In genomic region chr3R:4654557-4655273, dm6 we compare ENCODE assay signal across 1 fruit fly cellular context.
TF ChIP-seq lines count a peak whose summit lies in the region.

Gene spartin, plus strand, starts transcription at chr3R:4654800.

TF ChIP-seq in whole organism, embryonic, 481 proteins besides CTCF, POLR2A, EP300 and RAD21 (continued from another document and continues in another):
- TF ChIP-seq CG2678 (tag; optimal IDR thresholded peaks at IDR 0.05; lab: Kevin White, UChicago) (no peak), HmgD (GFP tag; optimal IDR thresholded peaks at IDR 0.05; lab: Kevin White, UChicago) (peak; percentile 14), CG4730 (GFP tag; IDR thresholded peaks at IDR 0.05; lab: Robert Waterston, UW) (no peak), sim (GFP tag; IDR thresholded peaks at IDR 0.05; lab: Robert Waterston, UW) (no peak), CG9437 (GFP tag; optimal IDR thresholded peaks at IDR 0.05; lab: Kevin White, UChicago) (no peak), bsh (GFP tag; optimal IDR thresholded peaks at IDR 0.05; lab: Kevin White, UChicago) (no peak), Xrp1 (GFP tag; IDR thresholded peaks at IDR 0.05; lab: Robert Waterston, UW) (peak; percentile 24; the same call in 1 of the 2 replicates), sima (GFP tag; optimal IDR thresholded peaks at IDR 0.05; lab: Kevin White, UChicago) (no peak), CG9797 (GFP tag; optimal IDR thresholded peaks at IDR 0.05; lab: Kevin White, UChicago) (no peak), Med (GFP tag; lab: Kevin White, UChicago) (peak; percentile 85), phol (tag; optimal IDR thresholded peaks at IDR 0.05; lab: Kevin White, UChicago) (peak; percentile 31), CG4282 (GFP tag; optimal IDR thresholded peaks at IDR 0.05; lab: Kevin White, UChicago) (no peak), Sox100B (GFP tag; optimal IDR thresholded peaks at IDR 0.05; lab: Kevin White, UChicago) (no peak), CG18764 (GFP tag; optimal IDR thresholded peaks at IDR 0.05; lab: Kevin White, UChicago) (peak; percentile 49), Fer3 (tag; optimal IDR thresholded peaks at IDR 0.05; lab: Kevin White, UChicago) (no peak), ac (GFP tag; optimal IDR thresholded peaks at IDR 0.05; lab: Kevin White, UChicago) (no peak), HLH3B (GFP tag; IDR thresholded peaks at IDR 0.05; lab: Robert Waterston, UW) (no peak), CG10979 (tag; optimal IDR thresholded peaks at IDR 0.05; lab: Kevin White, UChicago) (peak; percentile 19), gsb-n (tag; optimal IDR thresholded peaks at IDR 0.05; lab: Kevin White, UChicago) (peak; percentile 38), rib (GFP tag; IDR thresholded peaks at IDR 0.05; lab: Robert Waterston, UW) (no peak), HLH4C (GFP tag; IDR thresholded peaks at IDR 0.05; lab: Robert Waterston, UW; ENCODE audit: partially characterized antibody) (no peak), CG6791 (GFP tag; IDR thresholded peaks at IDR 0.05; lab: Robert Waterston, UW; ENCODE audit: partially characterized antibody) (0 out of 3 replicates have a peak, but pooled peaks have one; percentile 27), lab (GFP tag; optimal IDR thresholded peaks at IDR 0.05; lab: Kevin White, UChicago) (no peak), ems (GFP tag; optimal IDR thresholded peaks at IDR 0.05; lab: Kevin White, UChicago) (peak; percentile 40), CG14965 (GFP tag; optimal IDR thresholded peaks at IDR 0.05; lab: Kevin White, UChicago; ENCODE audit: borderline replicate concordance) (no peak), fru (optimal IDR thresholded peaks at IDR 0.05; lab: Kevin White, UChicago) (no peak), nerfin-1 (tag; optimal IDR thresholded peaks at IDR 0.05; lab: Kevin White, UChicago) (no peak), Sox102F (GFP tag; optimal IDR thresholded peaks at IDR 0.05; lab: Kevin White, UChicago) (no peak), CG15696 (tag; optimal IDR thresholded peaks at IDR 0.05; lab: Kevin White, UChicago) (no peak), scrt (GFP tag; optimal IDR thresholded peaks at IDR 0.05; lab: Kevin White, UChicago) (no peak), CG11696 (GFP tag; IDR thresholded peaks at IDR 0.05; lab: Robert Waterston, UW) (no peak), Chrac-16 (GFP tag; optimal IDR thresholded peaks at IDR 0.05; lab: Kevin White, UChicago) (peak; percentile 12), CG9876 (GFP tag; optimal IDR thresholded peaks at IDR 0.05; lab: Kevin White, UChicago) (no peak), CG2712 (tag; optimal IDR thresholded peaks at IDR 0.05; lab: Kevin White, UChicago) (peak; percentile 28), Fer2 (tag; optimal IDR thresholded peaks at IDR 0.05; lab: Kevin White, UChicago) (no peak), CG17829 (tag; optimal IDR thresholded peaks at IDR 0.05; lab: Kevin White, UChicago) (peak; percentile 16), CG9727 (GFP tag; optimal IDR thresholded peaks at IDR 0.05; lab: Kevin White, UChicago) (no peak), CG2875 (GFP tag; optimal IDR thresholded peaks at IDR 0.05; lab: Kevin White, UChicago) (no peak), CG8924 (tag; optimal IDR thresholded peaks at IDR 0.05; lab: Kevin White, UChicago) (no peak), ara (GFP tag; IDR thresholded peaks at IDR 0.05; lab: Robert Waterston, UW) (no peak), slbo (GFP tag; IDR thresholded peaks at IDR 0.05; lab: Robert Waterston, UW) (no peak; the same call in 1 of the 2 replicates), NC2β (GFP tag; optimal IDR thresholded peaks at IDR 0.05; lab: Kevin White, UChicago) (no peak), row (GFP tag; IDR thresholded peaks at IDR 0.05; lab: Robert Waterston, UW) (no peak; the same call in 2 of the 3 replicates), tna (GFP tag; IDR thresholded peaks at IDR 0.05; lab: Robert Waterston, UW; ENCODE audit: partially characterized antibody) (no peak), toy (GFP tag; IDR thresholded peaks at IDR 0.05; lab: Robert Waterston, UW) (no peak), CG9215 (GFP tag; IDR thresholded peaks at IDR 0.05; lab: Robert Waterston, UW) (no peak), Dek (tag; optimal IDR thresholded peaks at IDR 0.05; lab: Kevin White, UChicago) (no peak), CG8290 (GFP tag; optimal IDR thresholded peaks at IDR 0.05; lab: Kevin White, UChicago) (no peak), CG8290 (tag; optimal IDR thresholded peaks at IDR 0.05; lab: Kevin White, UChicago) (peak in 1 of 2 experiments; percentile 60), Poxn (GFP tag; IDR thresholded peaks at IDR 0.05; lab: Robert Waterston, UW) (no peak), CG8359 (GFP tag; optimal IDR thresholded peaks at IDR 0.05; lab: Kevin White, UChicago; ENCODE audit: borderline replicate concordance) (no peak), CG3847 (GFP tag; IDR thresholded peaks at IDR 0.05; lab: Robert Waterston, UW) (no peak), bcd (GFP tag; optimal IDR thresholded peaks at IDR 0.05; lab: Kevin White, UChicago) (no peak), Fer1 (GFP tag; optimal IDR thresholded peaks at IDR 0.05; lab: Kevin White, UChicago) (no peak), Meics (GFP tag; optimal IDR thresholded peaks at IDR 0.05; lab: Kevin White, UChicago) (no peak), CG16813 (GFP tag; IDR thresholded peaks at IDR 0.05; lab: Robert Waterston, UW; ENCODE audit: partially characterized antibody) (no peak; the same call in 2 of the 3 replicates), CG7372 (GFP tag; IDR thresholded peaks at IDR 0.05; lab: Robert Waterston, UW) (no peak), sd (tag; optimal IDR thresholded peaks at IDR 0.05; lab: Kevin White, UChicago) (no peak), Deaf1 (tag; optimal IDR thresholded peaks at IDR 0.05; lab: Kevin White, UChicago) (no peak), salm (tag; optimal IDR thresholded peaks at IDR 0.05; lab: Kevin White, UChicago) (no peak), peb (GFP tag; IDR thresholded peaks at IDR 0.05; lab: Robert Waterston, UW) (no peak), CG31224 (GFP tag; IDR thresholded peaks at IDR 0.05; lab: Robert Waterston, UW) (no peak), ash1 (GFP tag; optimal IDR thresholded peaks at IDR 0.05; lab: Kevin White, UChicago) (no peak), sens (GFP tag; lab: Kevin White, UChicago) (peak; percentile 79), gcm2 (GFP tag; optimal IDR thresholded peaks at IDR 0.05; lab: Kevin White, UChicago) (no peak), CG31441 (GFP tag; IDR thresholded peaks at IDR 0.05; lab: Robert Waterston, UW) (no peak), tll (GFP tag; optimal IDR thresholded peaks at IDR 0.05; lab: Kevin White, UChicago) (no peak), Gug (GFP tag; IDR thresholded peaks at IDR 0.05; lab: Robert Waterston, UW) (no peak), CG30020 (tag; optimal IDR thresholded peaks at IDR 0.05; lab: Kevin White, UChicago) (peak; percentile 12), CG11560 (tag; IDR thresholded peaks at IDR 0.05; lab: Robert Waterston, UW) (no peak), cg (GFP tag; optimal IDR thresholded peaks at IDR 0.05; lab: Kevin White, UChicago) (no peak), CG15601 (tag; optimal IDR thresholded peaks at IDR 0.05; lab: Kevin White, UChicago) (peak; percentile 49), cad (GFP tag; optimal IDR thresholded peaks at IDR 0.05; lab: Kevin White, UChicago) (no peak), maf-S (GFP tag; optimal IDR thresholded peaks at IDR 0.05; lab: Kevin White, UChicago) (no peak), CG31388 (GFP tag; optimal IDR thresholded peaks at IDR 0.05; lab: Kevin White, UChicago) (no peak), unc-4 (GFP tag; IDR thresholded peaks at IDR 0.05; lab: Robert Waterston, UW; ENCODE audit: partially characterized antibody) (peak; percentile 35; the same call in 1 of the 2 replicates), H2.0 (GFP tag; IDR thresholded peaks at IDR 0.05; lab: Robert Waterston, UW) (no peak), CG4424 (GFP tag; optimal IDR thresholded peaks at IDR 0.05; lab: Kevin White, UChicago) (peak; percentile 28), CG6689 (GFP tag; IDR thresholded peaks at IDR 0.05; lab: Robert Waterston, UW) (no peak), CG12391 (tag; optimal IDR thresholded peaks at IDR 0.05; lab: Kevin White, UChicago) (peak; percentile 10), sr (GFP tag; IDR thresholded peaks at IDR 0.05; lab: Robert Waterston, UW) (no peak), Nf-YC (tag; optimal IDR thresholded peaks at IDR 0.05; lab: Kevin White, UChicago) (peak; percentile 14), Hr3 (GFP tag; optimal IDR thresholded peaks at IDR 0.05; lab: Kevin White, UChicago) (peak; percentile 4), CG1792 (GFP tag; optimal IDR thresholded peaks at IDR 0.05; lab: Kevin White, UChicago) (peak; percentile 95), kah (GFP tag; optimal IDR thresholded peaks at IDR 0.05; lab: Kevin White, UChicago) (no peak), CG1602 (GFP tag; optimal IDR thresholded peaks at IDR 0.05; lab: Kevin White, UChicago) (no peak), CG15479 (GFP tag; optimal IDR thresholded peaks at IDR 0.05; lab: Kevin White, UChicago) (no peak), gem (tag; optimal IDR thresholded peaks at IDR 0.05; lab: Kevin White, UChicago) (no peak), amos (GFP tag; IDR thresholded peaks at IDR 0.05; lab: Robert Waterston, UW; ENCODE audit: partially characterized antibody) (no peak; the same call in 1 of the 2 replicates), cwo (GFP tag; optimal IDR thresholded peaks at IDR 0.05; lab: Kevin White, UChicago) (no peak), Dp (GFP tag; optimal IDR thresholded peaks at IDR 0.05; lab: Kevin White, UChicago) (peak; percentile 78), CG7745 (tag; optimal IDR thresholded peaks at IDR 0.05; lab: Kevin White, UChicago) (no peak), E2f2 (GFP tag; IDR thresholded peaks at IDR 0.05; lab: Robert Waterston, UW) (peak; percentile 88), CG30431 (GFP tag; optimal IDR thresholded peaks at IDR 0.05; lab: Kevin White, UChicago) (no peak), CG6254 (GFP tag; optimal IDR thresholded peaks at IDR 0.05; lab: Kevin White, UChicago) (no peak), Doc3 (GFP tag; IDR thresholded peaks at IDR 0.05; lab: Robert Waterston, UW; ENCODE audit: partially characterized antibody) (peak; percentile 39; the same call in 2 of the 3 replicates), croc (GFP tag; conservative IDR thresholded peaks at IDR 0.05; lab: Robert Waterston, UW) (no peak), kni (GFP tag; optimal IDR thresholded peaks at IDR 0.05; lab: Kevin White, UChicago) (no peak), CG8478 (optimal IDR thresholded peaks at IDR 0.05; lab: Kevin White, UChicago) (no peak), CG10959 (GFP tag; IDR thresholded peaks at IDR 0.05; lab: Robert Waterston, UW) (no peak), CG12299 (tag; optimal IDR thresholded peaks at IDR 0.05; lab: Kevin White, UChicago) (no peak), org-1 (GFP tag; optimal IDR thresholded peaks at IDR 0.05; lab: Kevin White, UChicago) (no peak), Camta (GFP tag; optimal IDR thresholded peaks at IDR 0.05; lab: Kevin White, UChicago) (no peak), sug (tag; optimal IDR thresholded peaks at IDR 0.05; lab: Kevin White, UChicago) (peak; percentile 17), cas (GFP tag; IDR thresholded peaks at IDR 0.05; lab: Robert Waterston, UW) (no peak), CG4617 (GFP tag; optimal IDR thresholded peaks at IDR 0.05; lab: Kevin White, UChicago; ENCODE audit: borderline replicate concordance) (no peak), Taf1 (GFP tag; IDR thresholded peaks at IDR 0.05; lab: Robert Waterston, UW) (no peak), CG17612 (GFP tag; IDR thresholded peaks at IDR 0.05; lab: Robert Waterston, UW) (no peak), pum (GFP tag; optimal IDR thresholded peaks at IDR 0.05; lab: Kevin White, UChicago) (no peak), NFAT (GFP tag; IDR thresholded peaks at IDR 0.05; lab: Robert Waterston, UW) (0 out of 2 replicates have a peak, but pooled peaks have one; percentile 4), CG16863 (GFP tag; optimal IDR thresholded peaks at IDR 0.05; lab: Kevin White, UChicago) (no peak), CG16779 (GFP tag; IDR thresholded peaks at IDR 0.05; lab: Robert Waterston, UW) (no peak), CG7357 (GFP tag; IDR thresholded peaks at IDR 0.05; lab: Robert Waterston, UW) (no peak), CG11398 (GFP tag; optimal IDR thresholded peaks at IDR 0.05; lab: Kevin White, UChicago) (no peak), CG7556 (GFP tag; optimal IDR thresholded peaks at IDR 0.05; lab: Kevin White, UChicago) (no peak), CG18619 (GFP tag; optimal IDR thresholded peaks at IDR 0.05; lab: Kevin White, UChicago) (no peak), CG4328 (GFP tag; optimal IDR thresholded peaks at IDR 0.05; lab: Kevin White, UChicago) (no peak), sc (optimal IDR thresholded peaks at IDR 0.05; lab: Kevin White, UChicago) (no peak), sc (GFP tag; optimal IDR thresholded peaks at IDR 0.05; lab: Kevin White, UChicago) (no peak), PHDP (tag; optimal IDR thresholded peaks at IDR 0.05; lab: Kevin White, UChicago) (peak; percentile 14), CG17912 (GFP tag; optimal IDR thresholded peaks at IDR 0.05; lab: Kevin White, UChicago) (no peak), kay (GFP tag; optimal IDR thresholded peaks at IDR 0.05; lab: Kevin White, UChicago) (no peak), Mrtf (GFP tag; IDR thresholded peaks at IDR 0.05; lab: Robert Waterston, UW) (no peak), CG32767 (GFP tag; IDR thresholded peaks at IDR 0.05; lab: Robert Waterston, UW) (no peak), MESR4 (GFP tag; optimal IDR thresholded peaks at IDR 0.05; lab: Kevin White, UChicago) (peak; percentile 13), CG3163 (GFP tag; optimal IDR thresholded peaks at IDR 0.05; lab: Kevin White, UChicago) (no peak), CG14860 (GFP tag; IDR thresholded peaks at IDR 0.05; lab: Robert Waterston, UW; ENCODE audit: partially characterized antibody) (no peak), CG32532 (GFP tag; IDR thresholded peaks at IDR 0.05; lab: Robert Waterston, UW) (peak; percentile 36; the same call in 1 of the 2 replicates), GATAe (GFP tag; conservative IDR thresholded peaks at IDR 0.05; lab: Robert Waterston, UW) (no peak), CG3065 (GFP tag; optimal IDR thresholded peaks at IDR 0.05; lab: Kevin White, UChicago) (no peak), CG1233 (GFP tag; optimal IDR thresholded peaks at IDR 0.05; lab: Kevin White, UChicago) (no peak), Trl (optimal IDR thresholded peaks at IDR 0.05; lab: Kevin White, UChicago) (no peak), Trl (GFP tag; optimal IDR thresholded peaks at IDR 0.05; lab: Kevin White, UChicago) (peak; percentile 32), grau (tag; optimal IDR thresholded peaks at IDR 0.05; lab: Kevin White, UChicago) (peak; percentile 23), Xbp1 (GFP tag; optimal IDR thresholded peaks at IDR 0.05; lab: Kevin White, UChicago) (peak; percentile 45), CG7963 (GFP tag; IDR thresholded peaks at IDR 0.05; lab: Robert Waterston, UW; ENCODE audit: partially characterized antibody) (no peak), Hey (tag; optimal IDR thresholded peaks at IDR 0.05; lab: Kevin White, UChicago) (no peak)
